Fruit fly (Drosophila melanogaster) whole organism, prepupa: Measurements from ENCODE around the gene CG6962.

Source experiments
- CG10669 ChIP-seq: fragments of 200-800 bp; sonication (Bioruptor generic); optimal IDR thresholded peaks from 3 replicates; lab custom pipeline; 2018; ENCODE audit warnings: missing biosample characterization, mild to moderate bottlenecking, missing genetic modification characterization, moderate library complexity
- CG11762 ChIP-seq: fragments of 200-800 bp; sonication (Bioruptor generic); optimal IDR thresholded peaks from 3 replicates; lab custom pipeline; 2016; ENCODE audit warnings: missing biosample characterization, missing genetic modification characterization; ENCODE audit not compliant: insufficient read depth
- CG15336 ChIP-seq: fragments of 200-800 bp; sonication (Bioruptor generic); IDR thresholded peaks from 2 replicates; pipeline ENCODE4 v1.3.6; 2022; ENCODE audit warnings: missing biosample characterization, missing genetic modification characterization
- CG16779 ChIP-seq: fragments of 200-800 bp; sonication (Bioruptor generic); optimal IDR thresholded peaks from 3 replicates; lab custom pipeline; 2017; ENCODE audit warnings: missing biosample characterization, mild to moderate bottlenecking, missing genetic modification characterization
- CG3032 ChIP-seq: fragments of 200-800 bp; optimal IDR thresholded peaks from 2 replicates; lab custom pipeline; 2019; ENCODE audit warnings: missing biosample characterization, mild to moderate bottlenecking, missing genetic modification characterization, moderate library complexity
- CG32006 ChIP-seq: fragments of 200-800 bp; sonication (Bioruptor generic); optimal IDR thresholded peaks from 3 replicates; lab custom pipeline; 2017; ENCODE audit warnings: missing biosample characterization, mild to moderate bottlenecking, missing genetic modification characterization
- CG3919 ChIP-seq: fragments of 200-800 bp; sonication (Bioruptor generic); optimal IDR thresholded peaks from 3 replicates; lab custom pipeline; 2016; ENCODE audit warnings: missing biosample characterization, missing genetic modification characterization
- CG4318 ChIP-seq: fragments of 200-800 bp; sonication (Bioruptor generic); optimal IDR thresholded peaks from 3 replicates; lab custom pipeline; 2017; ENCODE audit warnings: missing biosample characterization, mild to moderate bottlenecking, missing genetic modification characterization
- CG6163 ChIP-seq: fragments of 200-800 bp; sonication (Bioruptor generic); IDR thresholded peaks from 3 replicates; pipeline ENCODE4 v1.3.6; 2022; ENCODE audit warnings: missing biosample characterization, missing genetic modification characterization
- CG6276 ChIP-seq: fragments of 200-800 bp; sonication (Bioruptor generic); optimal IDR thresholded peaks from 2 replicates; lab custom pipeline; 2017; ENCODE audit warnings: missing biosample characterization, mild to moderate bottlenecking, missing genetic modification characterization
- CG6792 ChIP-seq: fragments of 200-800 bp; sonication (Bioruptor generic); optimal IDR thresholded peaks from 3 replicates; lab custom pipeline; 2016; ENCODE audit warnings: missing biosample characterization, missing genetic modification characterization
- CG6854 ChIP-seq: fragments of 200-800 bp; sonication (Bioruptor generic); optimal IDR thresholded peaks from 2 replicates; lab custom pipeline; 2017; ENCODE audit warnings: missing biosample characterization, mild to moderate bottlenecking, missing genetic modification characterization
- CG8319 ChIP-seq: fragments of 200-800 bp; sonication (Bioruptor generic); optimal IDR thresholded peaks from 3 replicates; lab custom pipeline; 2016; ENCODE audit warnings: missing biosample characterization, missing genetic modification characterization
- CG8632 ChIP-seq: fragments of 200-800 bp; sonication (Bioruptor generic); optimal IDR thresholded peaks from 3 replicates; lab custom pipeline; 2016; ENCODE audit warnings: missing biosample characterization, missing genetic modification characterization
- Eip75B ChIP-seq: fragments of 200-800 bp; sonication (Bioruptor generic); optimal IDR thresholded peaks from 3 replicates; lab custom pipeline; 2016; ENCODE audit warnings: missing biosample characterization, missing genetic modification characterization
- Eip93F ChIP-seq: fragments of 200-800 bp; sonication (Bioruptor generic); optimal IDR thresholded peaks from 2 replicates; lab custom pipeline; 2016; ENCODE audit warnings: missing biosample characterization, mild to moderate bottlenecking, missing genetic modification characterization
- Ets21C ChIP-seq: fragments of 200-800 bp; sonication (Bioruptor generic); optimal IDR thresholded peaks from 3 replicates; lab custom pipeline; 2016; ENCODE audit warnings: missing biosample characterization, missing genetic modification characterization
- Ets96B ChIP-seq: fragments of 200-800 bp; optimal IDR thresholded peaks from 2 replicates; lab custom pipeline; 2019; ENCODE audit warnings: missing biosample characterization, mild to moderate bottlenecking, missing genetic modification characterization, moderate library complexity
- Gug ChIP-seq: fragments of 200-800 bp; sonication (Bioruptor generic); IDR thresholded peaks from 2 replicates; pipeline ENCODE4 v1.3.6; 2022; ENCODE audit warnings: missing biosample characterization, missing genetic modification characterization
- Hr38 ChIP-seq: sonication (Bioruptor generic); optimal IDR thresholded peaks from 2 replicates; lab custom pipeline; 2016; ENCODE audit warnings: missing biosample characterization, missing genetic modification characterization
- Hr39 ChIP-seq: fragments of 200-800 bp; sonication (Bioruptor generic); optimal IDR thresholded peaks from 2 replicates; lab custom pipeline; 2016; ENCODE audit warnings: missing biosample characterization, missing genetic modification characterization
- Lpt ChIP-seq: fragments of 200-800 bp; sonication (Bioruptor generic); optimal IDR thresholded peaks from 3 replicates; lab custom pipeline; 2016; ENCODE audit warnings: missing biosample characterization, missing genetic modification characterization
- Met ChIP-seq: fragments of 200-800 bp; sonication (Bioruptor generic); optimal IDR thresholded peaks from 3 replicates; lab custom pipeline; 2016; ENCODE audit warnings: missing biosample characterization, missing genetic modification characterization
- OdsH ChIP-seq: fragments of 200-800 bp; sonication (Bioruptor generic); optimal IDR thresholded peaks from 3 replicates; lab custom pipeline; 2016; ENCODE audit warnings: missing biosample characterization, missing genetic modification characterization
- Smox ChIP-seq: fragments of 200-800 bp; sonication (Bioruptor generic); optimal IDR thresholded peaks from 3 replicates; lab custom pipeline; 2016; ENCODE audit warnings: missing biosample characterization, missing genetic modification characterization
- Sox102F ChIP-seq: fragments of 200-800 bp; sonication (Bioruptor generic); optimal IDR thresholded peaks from 2 replicates; lab custom pipeline; 2016; ENCODE audit warnings: missing biosample characterization, mild to moderate bottlenecking, missing genetic modification characterization
- Sox14 ChIP-seq: fragments of 200-800 bp; sonication (Bioruptor generic); optimal IDR thresholded peaks from 3 replicates; lab custom pipeline; 2016; ENCODE audit warnings: missing biosample characterization, missing genetic modification characterization
- achi ChIP-seq: fragments of 200-800 bp; sonication (Bioruptor generic); optimal IDR thresholded peaks from 3 replicates; lab custom pipeline; 2016; ENCODE audit warnings: missing biosample characterization, missing genetic modification characterization
- dac ChIP-seq: fragments of 200-800 bp; sonication (Bioruptor generic); optimal IDR thresholded peaks from 2 replicates; lab custom pipeline; 2017; ENCODE audit warnings: missing biosample characterization, mild to moderate bottlenecking, missing genetic modification characterization
- esn ChIP-seq: fragments of 200-800 bp; sonication (Bioruptor generic); optimal IDR thresholded peaks from 2 replicates; lab custom pipeline; 2016; ENCODE audit warnings: missing biosample characterization, mild to moderate bottlenecking, missing genetic modification characterization, moderate library complexity
- fkh ChIP-seq: fragments of 200-800 bp; sonication (Bioruptor generic); optimal IDR thresholded peaks from 3 replicates; lab custom pipeline; 2017; ENCODE audit warnings: missing biosample characterization, mild to moderate bottlenecking, missing genetic modification characterization, moderate library complexity
- lz ChIP-seq: fragments of 200-800 bp; sonication (Bioruptor generic); optimal IDR thresholded peaks from 3 replicates; lab custom pipeline; 2016; ENCODE audit warnings: missing biosample characterization, missing genetic modification characterization
- pdm3 ChIP-seq: fragments of 200-800 bp; sonication (Bioruptor generic); optimal IDR thresholded peaks from 3 replicates; lab custom pipeline; 2016; ENCODE audit warnings: missing biosample characterization, missing genetic modification characterization
- salr ChIP-seq, 2 experiments: fragments of 200-800 bp; sonication (Bioruptor generic); optimal IDR thresholded peaks; 3 replicates each; lab custom pipeline; 2016 to 2018; ENCODE audit warnings: missing biosample characterization in 2 of 2, missing genetic modification characterization in 2 of 2, mild to moderate bottlenecking in 1 of 2
- spab ChIP-seq: fragments of 200-800 bp; sonication (Bioruptor generic); optimal IDR thresholded peaks from 2 replicates; lab custom pipeline; 2017; ENCODE audit warnings: missing biosample characterization, mild to moderate bottlenecking, missing genetic modification characterization, missing genetic modification reagents
- topi ChIP-seq: fragments of 200-800 bp; sonication (Bioruptor generic); optimal IDR thresholded peaks from 3 replicates; lab custom pipeline; 2016; ENCODE audit warnings: missing biosample characterization, missing genetic modification characterization
- vri ChIP-seq: fragments of 200-800 bp; sonication (Bioruptor generic); optimal IDR thresholded peaks from 3 replicates; lab custom pipeline; 2016; ENCODE audit warnings: missing biosample characterization, mild to moderate bottlenecking, missing genetic modification characterization

The CG6962 gene

dm6 chr3R:11887114-11888037 is 5.0 kb upstream of the CG6962 start, which contains the start of gene mthl5 (continued):
- peak; percentile 89 for TF ChIP-seq CG3032 (tag; lab: Kevin White, UChicago)
- peak; percentile 90 for TF ChIP-seq CG16779 (tag; lab: Kevin White, UChicago)
- TF ChIP-seq pdm3 (GFP tag; lab: Kevin White, UChicago), result peak; percentile 97
- peak; percentile 88 for TF ChIP-seq CG6276
- TF ChIP-seq Sox14 (GFP tag; lab: Kevin White, UChicago), result peak; percentile 97
- TF ChIP-seq Sox102F (GFP tag; lab: Kevin White, UChicago), result peak; percentile 93
- TF ChIP-seq lz (GFP tag; lab: Kevin White, UChicago), result peak; percentile 97
- TF ChIP-seq CG32006 (GFP tag; lab: Kevin White, UChicago), result peak; percentile 97
- TF ChIP-seq CG3919 (GFP tag; lab: Kevin White, UChicago), result peak; percentile 94
- TF ChIP-seq Ets21C (GFP tag; lab: Kevin White, UChicago), result peak; percentile 94
- peak; percentile 94 for TF ChIP-seq CG8632 (GFP tag; lab: Kevin White, UChicago)
- TF ChIP-seq Eip75B (GFP tag; lab: Kevin White, UChicago), result peak; percentile 95
- peak; percentile 24 for TF ChIP-seq Eip93F (GFP tag; lab: Kevin White, UChicago)
- TF ChIP-seq vri (GFP tag; lab: Kevin White, UChicago), result peak; percentile 90
- TF ChIP-seq achi (GFP tag; lab: Kevin White, UChicago), result peak; percentile 93
- TF ChIP-seq CG6854 (GFP tag; lab: Kevin White, UChicago), result peak; percentile 80
- peak; percentile 92 for TF ChIP-seq CG10669 (GFP tag; lab: Kevin White, UChicago)
- peak; percentile 83 for TF ChIP-seq dac (GFP tag; lab: Kevin White, UChicago)
- peak; percentile 89 for TF ChIP-seq CG4318 (GFP tag; lab: Kevin White, UChicago)
- peak; percentile 96 for TF ChIP-seq OdsH (GFP tag; lab: Kevin White, UChicago)
- TF ChIP-seq esn (GFP tag; lab: Kevin White, UChicago), result peak; percentile 97
- TF ChIP-seq spab (GFP tag; lab: Kevin White, UChicago), result peak; percentile 94
- TF ChIP-seq Hr38, result no peak
- TF ChIP-seq CG6792, result peak; percentile 97
- peak; percentile 95 for TF ChIP-seq Met
- peak; percentile 90 for TF ChIP-seq Lpt
- peak; percentile 92 for TF ChIP-seq CG15336 (GFP tag; lab: Robert Waterston, UW)
- TF ChIP-seq Gug (GFP tag; lab: Robert Waterston, UW), result peak; percentile 81
- peak; percentile 81 for TF ChIP-seq CG6163 (GFP tag; lab: Robert Waterston, UW)
- TF ChIP-seq Smox (GFP tag; lab: Kevin White, UChicago), result peak; percentile 94
- peak; percentile 84 to 95 for TF ChIP-seq salr (GFP tag; optimal IDR thresholded peaks at IDR 0.05; lab: Kevin White, UChicago)
- peak; percentile 89 for TF ChIP-seq CG8319 (GFP tag; lab: Kevin White, UChicago)
- TF ChIP-seq topi (GFP tag; lab: Kevin White, UChicago), result peak; percentile 96
- peak; percentile 87 for TF ChIP-seq CG11762 (GFP tag; lab: Kevin White, UChicago)

dm6 chr3R:11883129-11883528 is 795 bp upstream of the CG6962 start:
- no peak for TF ChIP-seq Ets96B (tag; lab: Kevin White, UChicago)
- TF ChIP-seq Hr38, result no peak
- no peak for TF ChIP-seq Sox102F (GFP tag; lab: Kevin White, UChicago)
- TF ChIP-seq Hr39, result no peak
- no peak for TF ChIP-seq CG6792
- no peak for TF ChIP-seq fkh (GFP tag; lab: Kevin White, UChicago)
